Fruit fly (Drosophila melanogaster) whole organism, embryonic: ENCODE measurements around the gene gb.
A peak's percentile ranks its signal among the peaks of the same experiment; 100 is the strongest.

Source experiments
- CG10431 ChIP-seq: fragments of 200-800 bp; sonication (Bioruptor generic); optimal IDR thresholded peaks from 3 replicates; lab custom pipeline; 2018; ENCODE audit warnings: missing biosample characterization, mild to moderate bottlenecking, missing genetic modification characterization
- CG10462 ChIP-seq: fragments of 200-800 bp; sonication (Bioruptor generic); optimal IDR thresholded peaks from 2 replicates; lab custom pipeline; 2016; ENCODE audit warnings: missing biosample characterization, missing genetic modification characterization
- CG10979 ChIP-seq: fragments of 200-800 bp; sonication (Bioruptor generic); optimal IDR thresholded peaks from 2 replicates; lab custom pipeline; 2018; ENCODE audit warnings: missing biosample characterization, mild to moderate bottlenecking, missing genetic modification characterization, moderate library complexity
- CG12071 ChIP-seq: fragments of 200-800 bp; sonication (Bioruptor generic); optimal IDR thresholded peaks from 3 replicates; lab custom pipeline; 2018; ENCODE audit warnings: missing biosample characterization, mild to moderate bottlenecking, missing genetic modification characterization
- CG12299 ChIP-seq: fragments of 200-800 bp; sonication (Bioruptor generic); optimal IDR thresholded peaks from 2 replicates; lab custom pipeline; 2018; ENCODE audit warnings: missing biosample characterization, mild to moderate bottlenecking, missing genetic modification characterization
- CG13775 ChIP-seq: fragments of 200-800 bp; sonication (Bioruptor generic); optimal IDR thresholded peaks from 3 replicates; lab custom pipeline; 2017; ENCODE audit warnings: missing biosample characterization, mild to moderate bottlenecking, missing genetic modification characterization
- CG1529 ChIP-seq: fragments of 200-800 bp; sonication (Bioruptor generic); optimal IDR thresholded peaks from 3 replicates; lab custom pipeline; 2018; ENCODE audit warnings: missing biosample characterization, missing genetic modification characterization
- CG15514 ChIP-seq: fragments of 200-800 bp; sonication (Bioruptor generic); optimal IDR thresholded peaks from 3 replicates; lab custom pipeline; 2017; ENCODE audit warnings: missing biosample characterization, missing genetic modification characterization, mild to moderate bottlenecking, moderate library complexity, missing genetic modification reagents
- CG17359 ChIP-seq: fragments of 200-800 bp; sonication (Bioruptor generic); optimal IDR thresholded peaks from 3 replicates; lab custom pipeline; 2018; ENCODE audit warnings: missing biosample characterization, mild to moderate bottlenecking, missing genetic modification characterization, moderate library complexity
- CG2678 ChIP-seq: fragments of 200-800 bp; sonication (Bioruptor generic); optimal IDR thresholded peaks from 3 replicates; lab custom pipeline; 2019; ENCODE audit warnings: missing biosample characterization, mild to moderate bottlenecking, missing genetic modification characterization, moderate library complexity
- CG32772 ChIP-seq: fragments of 200-800 bp; sonication (Bioruptor generic); IDR thresholded peaks from 2 replicates; pipeline ENCODE4 v1.3.6; 2022; ENCODE audit warnings: missing biosample characterization, missing genetic modification characterization
- CG3726 ChIP-seq: fragments of 200-800 bp; sonication (Bioruptor generic); IDR thresholded peaks from 3 replicates; pipeline ENCODE4, ENCODE4 v1.3.6; 2022; ENCODE audit warnings: missing biosample characterization, missing genetic modification characterization
- CG4404 ChIP-seq: fragments of 200-800 bp; sonication (Bioruptor generic); IDR thresholded peaks from 2 replicates; pipeline ENCODE4 v1.3.6; 2022; ENCODE audit warnings: missing biosample characterization, missing genetic modification characterization
- CG4820 ChIP-seq: fragments of 200-800 bp; sonication (Bioruptor generic); optimal IDR thresholded peaks from 3 replicates; lab custom pipeline; 2016; ENCODE audit warnings: missing biosample characterization, missing genetic modification characterization
- CG6683 ChIP-seq: fragments of 200-800 bp; sonication (Bioruptor generic); optimal IDR thresholded peaks from 2 replicates; lab custom pipeline; 2017; ENCODE audit warnings: missing biosample characterization, mild to moderate bottlenecking, missing genetic modification characterization, missing genetic modification reagents
- CG6813 ChIP-seq: fragments of 200-800 bp; sonication (Bioruptor generic); optimal IDR thresholded peaks from 2 replicates; lab custom pipeline; 2017; ENCODE audit warnings: missing biosample characterization, missing genetic modification characterization, mild to moderate bottlenecking, moderate library complexity, missing genetic modification reagents
- CG7786 ChIP-seq: fragments of 200-800 bp; sonication (Bioruptor generic); optimal IDR thresholded peaks from 2 replicates; lab custom pipeline; 2016; ENCODE audit warnings: missing biosample characterization, missing genetic modification characterization
- CG9932 ChIP-seq: fragments of 200-800 bp; sonication (Bioruptor generic); IDR thresholded peaks from 2 replicates; pipeline ENCODE4 v1.3.6; 2022; ENCODE audit warnings: missing biosample characterization, missing genetic modification characterization
- Fer2 ChIP-seq: fragments of 200-800 bp; sonication (Bioruptor generic); optimal IDR thresholded peaks from 2 replicates; lab custom pipeline; 2018; ENCODE audit warnings: missing biosample characterization, mild to moderate bottlenecking, missing genetic modification characterization, moderate library complexity
- HLH54F ChIP-seq: fragments of 200-800 bp; sonication (Bioruptor generic); optimal IDR thresholded peaks from 3 replicates; lab custom pipeline; 2016; ENCODE audit warnings: missing biosample characterization, missing genetic modification characterization
- Hr78 ChIP-seq, 2 experiments: fragments of 200-800 bp in 1 of 2; fragments of >200 bp in 1 of 2; sonication (Bioruptor generic) in 1 of 2; optimal IDR thresholded peaks; 2 replicates each; lab custom pipeline; 2017 to 2019; ENCODE audit warnings: missing biosample characterization in 2 of 2, missing genetic modification characterization in 2 of 2, mild to moderate bottlenecking in 1 of 2, moderate library complexity in 1 of 2
- Jarid2 ChIP-seq: fragments of 200-800 bp; sonication (Bioruptor generic); optimal IDR thresholded peaks from 3 replicates; lab custom pipeline; 2017; ENCODE audit warnings: mild to moderate bottlenecking, missing biosample characterization, missing genetic modification reagents, missing genetic modification characterization
- Med ChIP-seq: fragments of 200-800 bp; sonication (Bioruptor generic); peaks from one replicate; lab custom pipeline; 2016; ENCODE audit warnings: missing biosample characterization, missing genetic modification characterization, mild to moderate bottlenecking, inconsistent platforms, moderate library complexity
- Mes4 ChIP-seq: fragments of 200-800 bp; sonication (Bioruptor generic); optimal IDR thresholded peaks from 2 replicates; lab custom pipeline; 2016; ENCODE audit warnings: missing biosample characterization, missing genetic modification characterization
- Optix ChIP-seq: fragments of 200-800 bp; sonication (Bioruptor generic); IDR thresholded peaks from 3 replicates; pipeline ENCODE4 v1.3.6; 2022; ENCODE audit warnings: missing biosample characterization, missing genetic modification characterization
- Pdp1 ChIP-seq, 2 experiments: fragments of 200-800 bp; sonication (Bioruptor generic); optimal IDR thresholded peaks; 3 replicates each; lab custom pipeline; 2016; ENCODE audit warnings: missing biosample characterization in 2 of 2, missing genetic modification characterization in 2 of 2, mild to moderate bottlenecking in 1 of 2, moderate library complexity in 1 of 2
- Taf1 ChIP-seq: fragments of 200-800 bp; sonication (Bioruptor generic); IDR thresholded peaks from 2 replicates; pipeline ENCODE4 v1.3.6; 2022; ENCODE audit warnings: missing biosample characterization, missing genetic modification characterization
- aop ChIP-seq: fragments of 200-800 bp; sonication (Bioruptor generic); IDR thresholded peaks from 2 replicates; pipeline ENCODE4 v1.3.6; 2022; ENCODE audit warnings: missing biosample characterization, missing genetic modification characterization
- ara ChIP-seq: fragments of 200-800 bp; sonication (Bioruptor generic); IDR thresholded peaks from 2 replicates; pipeline ENCODE4 v1.3.6; 2022; ENCODE audit warnings: missing biosample characterization, missing genetic modification characterization
- ash1 ChIP-seq: fragments of 200-800 bp; sonication (Bioruptor generic); optimal IDR thresholded peaks from 2 replicates; lab custom pipeline; 2018; ENCODE audit warnings: missing biosample characterization, mild to moderate bottlenecking, missing genetic modification characterization
- grn ChIP-seq: fragments of 200-800 bp; sonication (Bioruptor generic); optimal IDR thresholded peaks from 3 replicates; lab custom pipeline; 2017; ENCODE audit warnings: missing biosample characterization, missing genetic modification characterization
- h ChIP-seq: fragments of >200 bp; optimal IDR thresholded peaks from 2 replicates; lab custom pipeline; 2017
- her ChIP-seq: fragments of 200-800 bp; sonication (Bioruptor generic); optimal IDR thresholded peaks from 2 replicates; lab custom pipeline; 2016; ENCODE audit warnings: missing biosample characterization, missing genetic modification characterization
- hkb ChIP-seq, 2 experiments: fragments of 200-800 bp in 1 of 2; fragments of >200 bp in 1 of 2; sonication (Bioruptor generic) in 1 of 2; IDR thresholded peaks in 1 of 2; optimal IDR thresholded peaks in 1 of 2; 2 replicates each; pipeline versions ENCODE4 v1.3.6 to Lab custom; 2017 to 2022; ENCODE audit warnings: missing biosample characterization in 1 of 2, missing genetic modification characterization in 1 of 2
- insv ChIP-seq, 2 experiments: fragments of 200-800 bp; sonication (Bioruptor generic); optimal IDR thresholded peaks; 3 replicates each; lab custom pipeline; 2016 to 2018; ENCODE audit warnings: missing biosample characterization in 2 of 2, missing genetic modification characterization in 2 of 2
- kni ChIP-seq: fragments of 200-800 bp; sonication (Bioruptor generic); optimal IDR thresholded peaks from 3 replicates; lab custom pipeline; 2017; ENCODE audit warnings: mild to moderate bottlenecking, missing biosample characterization, missing genetic modification reagents, missing genetic modification characterization
- lola ChIP-seq, 3 experiments: fragments of >200 bp in 2 of 3; fragments of 200-800 bp in 1 of 3; sonication (Bioruptor generic) in 1 of 3; optimal IDR thresholded peaks; 2 replicates each; lab custom pipeline; 2017 to 2019; ENCODE audit warnings: missing biosample characterization in 3 of 3, missing genetic modification characterization in 3 of 3, mild to moderate bottlenecking in 1 of 3, moderate library complexity in 1 of 3
- luna ChIP-seq: fragments of 200-800 bp; sonication (Bioruptor generic); optimal IDR thresholded peaks from 2 replicates; lab custom pipeline; 2016; ENCODE audit warnings: missing biosample characterization, missing genetic modification characterization
- oc ChIP-seq: fragments of 200-800 bp; sonication (Bioruptor generic); optimal IDR thresholded peaks from 2 replicates; lab custom pipeline; 2018; ENCODE audit warnings: missing biosample characterization, mild to moderate bottlenecking, missing genetic modification characterization, moderate library complexity
- org-1 ChIP-seq: fragments of 200-800 bp; sonication (Bioruptor generic); optimal IDR thresholded peaks from 2 replicates; lab custom pipeline; 2017; ENCODE audit warnings: missing biosample characterization, missing genetic modification characterization
- repo ChIP-seq: fragments of 200-800 bp; sonication (Bioruptor generic); optimal IDR thresholded peaks from 2 replicates; lab custom pipeline; 2016; ENCODE audit warnings: missing biosample characterization, missing genetic modification characterization
- run ChIP-seq: fragments of 200-800 bp; sonication (Bioruptor generic); optimal IDR thresholded peaks from 3 replicates; lab custom pipeline; 2018; ENCODE audit warnings: missing biosample characterization, mild to moderate bottlenecking, missing genetic modification characterization
- sens-2 ChIP-seq: fragments of 200-800 bp; sonication (Bioruptor generic); IDR thresholded peaks from 2 replicates; pipeline ENCODE4 v1.3.6; 2022; ENCODE audit warnings: missing biosample characterization, missing genetic modification characterization
- stc ChIP-seq: fragments of 200-800 bp; sonication (Bioruptor generic); IDR thresholded peaks from 2 replicates; pipeline ENCODE4 v1.3.6; 2022; ENCODE audit warnings: missing biosample characterization, missing genetic modification characterization
- sug ChIP-seq: fragments of 200-800 bp; optimal IDR thresholded peaks from 2 replicates; lab custom pipeline; 2019; ENCODE audit warnings: missing biosample characterization, mild to moderate bottlenecking, missing genetic modification characterization, moderate library complexity
- tna ChIP-seq: fragments of 200-800 bp; sonication (Bioruptor generic); IDR thresholded peaks from 2 replicates; pipeline ENCODE4 v1.3.6; 2022; ENCODE audit warnings: missing biosample characterization, missing genetic modification characterization; ENCODE audit not compliant: partially characterized antibody
- vfl ChIP-seq: fragments of 200-800 bp; sonication (Bioruptor generic); optimal IDR thresholded peaks from 2 replicates; lab custom pipeline; 2016; ENCODE audit warnings: missing biosample characterization, missing genetic modification characterization
- zen2 ChIP-seq: fragments of 200-800 bp; sonication (Bioruptor generic); IDR thresholded peaks from 3 replicates; pipeline ENCODE4 v1.3.6; 2022; ENCODE audit warnings: missing biosample characterization, missing genetic modification characterization; ENCODE audit not compliant: partially characterized antibody

Gene gb

DNA sequence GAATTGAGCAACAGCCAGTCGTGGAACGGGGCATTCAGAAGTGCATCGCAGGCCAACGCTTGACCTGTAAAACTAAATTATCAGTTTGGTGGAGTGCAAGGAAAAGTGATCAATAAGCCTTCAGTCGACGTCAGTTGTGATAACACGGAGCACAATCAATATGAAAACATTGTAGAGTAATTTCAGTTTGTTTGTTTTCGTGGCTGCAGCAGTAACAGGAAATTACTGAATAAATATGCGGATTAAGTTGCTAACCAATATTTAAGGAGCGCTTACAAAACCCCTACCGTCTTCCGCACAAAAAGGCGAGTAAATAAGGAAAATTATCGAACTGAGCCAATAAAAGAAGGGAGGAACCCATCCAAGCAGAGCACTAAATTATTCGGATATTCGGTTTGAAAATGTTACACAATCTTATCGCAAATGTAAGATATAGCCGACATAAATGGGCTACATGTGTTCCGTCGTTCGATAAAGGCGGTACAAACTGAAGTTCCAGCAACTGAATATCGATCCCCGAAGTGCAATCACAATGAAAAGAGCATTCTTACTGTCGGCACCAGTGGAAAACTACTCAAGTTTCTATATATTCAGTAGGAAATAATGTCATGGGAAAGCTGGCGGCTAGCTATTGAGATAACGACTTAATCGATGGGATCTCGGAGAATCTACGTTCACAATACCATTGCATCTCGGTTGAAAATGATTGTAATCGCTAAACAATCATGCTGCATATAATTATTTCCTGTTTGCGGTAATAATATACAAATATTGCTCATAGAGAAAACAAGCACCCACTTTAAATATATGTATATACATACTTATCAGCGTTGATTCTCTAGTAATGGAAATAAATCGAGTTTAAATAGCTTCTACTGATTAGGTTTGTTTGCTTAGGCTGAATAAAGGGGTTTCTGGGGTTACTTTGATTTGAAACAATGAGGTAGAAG is 23.9 kb upstream of the gb start (continued):
- TF ChIP-seq lola (GFP tag; optimal IDR thresholded peaks at IDR 0.05; lab: Kevin White, UChicago) (peak in 1 of 3 experiments; percentile 72), her (GFP tag; lab: Kevin White, UChicago) (peak; percentile 25), kni (GFP tag; lab: Kevin White, UChicago) (peak; percentile 66), CG15514 (GFP tag; lab: Kevin White, UChicago) (peak; percentile 41), CG10462 (GFP tag; lab: Kevin White, UChicago) (peak; percentile 66), CG13775 (GFP tag; lab: Kevin White, UChicago) (peak; percentile 29), oc (peak; percentile 75), Optix (GFP tag; lab: Robert Waterston, UW) (peak; percentile 50; the same call in 1 of the 3 replicates), aop (no peak), CG10431 (GFP tag; lab: Kevin White, UChicago) (peak; percentile 41), zen2 (no peak), ash1 (no peak), Taf1 (GFP tag; lab: Robert Waterston, UW) (no peak), vfl (no peak), luna (GFP tag; lab: Kevin White, UChicago) (no peak), grn (GFP tag; lab: Kevin White, UChicago) (peak; percentile 71), CG9932 (no peak), h (no peak), Mes4 (GFP tag; lab: Kevin White, UChicago) (peak; percentile 71), CG10979 (tag; lab: Kevin White, UChicago) (peak; percentile 40), CG3726 (GFP tag; lab: Robert Waterston, UW) (no peak), CG17359 (tag; lab: Kevin White, UChicago) (peak; percentile 74), CG2678 (tag; lab: Kevin White, UChicago) (peak; percentile 67), CG1529 (GFP tag; lab: Kevin White, UChicago) (peak; percentile 78), CG6683 (GFP tag; lab: Kevin White, UChicago) (peak; percentile 42), ara (GFP tag; lab: Robert Waterston, UW) (peak; percentile 84), CG4820 (GFP tag; lab: Kevin White, UChicago) (peak; percentile 36), Fer2 (tag; lab: Kevin White, UChicago) (no peak), Jarid2 (peak; percentile 36), HLH54F (no peak), CG12299 (tag; lab: Kevin White, UChicago) (peak; percentile 51), org-1 (peak; percentile 77), sens-2 (peak; percentile 49; the same call in 1 of the 2 replicates), CG6813 (GFP tag; lab: Kevin White, UChicago) (peak; percentile 88), CG32772 (GFP tag; lab: Robert Waterston, UW) (0 out of 2 replicates have a peak, but pooled peaks have one; percentile 32)

DNA sequence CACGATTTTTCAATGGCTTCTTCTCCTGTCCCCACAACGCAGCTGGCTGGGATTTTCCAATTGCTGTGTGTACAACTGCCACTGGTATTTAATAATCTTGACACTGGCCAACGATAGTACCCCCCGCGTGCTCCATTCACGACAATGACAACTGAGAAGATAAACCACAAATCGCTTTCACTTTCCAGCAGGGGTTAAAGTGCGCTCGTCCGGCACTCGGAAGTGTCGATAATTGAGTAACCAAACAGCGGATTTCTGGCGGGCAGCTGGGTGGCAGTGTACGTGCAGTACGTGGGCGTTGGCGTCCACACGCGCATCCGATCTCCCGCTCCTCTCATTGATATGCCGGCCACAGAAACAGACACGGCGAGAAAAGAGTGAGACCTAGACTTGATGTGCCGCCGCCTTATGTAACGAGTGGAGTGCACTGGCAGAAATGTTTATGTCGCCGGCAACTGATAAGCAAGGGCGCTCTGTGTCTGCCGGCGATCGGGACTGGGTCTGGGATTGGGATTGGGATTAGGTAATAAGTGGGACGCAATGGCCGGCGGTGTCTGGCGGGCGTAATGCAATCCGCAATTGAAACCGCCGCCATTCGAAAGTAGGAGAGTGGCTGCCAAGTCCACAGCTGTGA is 22.8 kb upstream of the gb start:
- peak; percentile 50 for TF ChIP-seq Med (GFP tag; lab: Kevin White, UChicago)
- no peak for TF ChIP-seq repo (GFP tag; lab: Kevin White, UChicago)
- peak; percentile 39 for TF ChIP-seq sug (tag; lab: Kevin White, UChicago)
- no peak for TF ChIP-seq run (tag; lab: Kevin White, UChicago)
- TF ChIP-seq hkb (optimal IDR thresholded peaks at IDR 0.05; lab: Kevin White, UChicago) = no peak
- peak; percentile 21; the same call in 1 of the 2 replicates for TF ChIP-seq hkb (GFP tag; IDR thresholded peaks at IDR 0.05; lab: Robert Waterston, UW)
- peak in 1 of 2 experiments; percentile 92 for TF ChIP-seq Hr78 (GFP tag; optimal IDR thresholded peaks at IDR 0.05; lab: Kevin White, UChicago)
- TF ChIP-seq CG7786 (GFP tag; lab: Kevin White, UChicago) = no peak
- TF ChIP-seq insv (GFP tag; optimal IDR thresholded peaks at IDR 0.05; lab: Kevin White, UChicago) = no peak
- TF ChIP-seq Pdp1 (GFP tag; optimal IDR thresholded peaks at IDR 0.05; lab: Kevin White, UChicago) = peak in 1 of 2 experiments; percentile 95
- no peak for TF ChIP-seq tna (GFP tag; lab: Robert Waterston, UW)
- no peak for TF ChIP-seq CG12071 (GFP tag; lab: Kevin White, UChicago)
- TF ChIP-seq stc (GFP tag; lab: Robert Waterston, UW) = no peak
- no peak for TF ChIP-seq CG4404 (GFP tag; lab: Robert Waterston, UW)
